Worm (Caenorhabditis elegans): ENCODE measurements around the gene F53G2.2.

DNA sequence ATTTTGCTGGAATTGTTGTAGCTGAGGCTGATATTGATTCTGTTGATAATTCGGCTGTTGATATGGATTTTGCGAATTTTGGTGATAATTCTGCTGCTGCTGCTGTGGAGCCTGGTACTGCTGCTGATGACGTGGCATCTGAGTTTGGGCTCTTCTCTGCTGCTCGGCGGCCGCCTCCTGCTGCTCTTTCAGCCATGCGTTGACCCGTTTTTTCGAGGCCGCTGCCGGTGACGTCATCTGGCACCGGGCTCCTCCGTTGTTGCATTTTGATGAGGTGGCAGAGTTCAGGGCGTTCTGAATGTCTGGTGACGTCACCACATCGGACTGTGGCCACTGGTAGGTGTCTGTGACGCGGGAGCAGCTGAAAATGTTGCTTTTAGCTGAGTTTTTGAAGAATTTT lies 24.7 kb upstream of the F53G2.2 start:
- no peak for TF ChIP-seq snpc-4 (tag; optimal IDR thresholded peaks at IDR 0.05)
- no peak for TF ChIP-seq nhr-77 (tag; optimal IDR thresholded peaks at IDR 0.05)
- no peak for TF ChIP-seq lin-13 (GFP tag; optimal IDR thresholded peaks at IDR 0.05)
- no peak for TF ChIP-seq unc-55 (GFP tag; optimal IDR thresholded peaks at IDR 0.05)
- no peak for TF ChIP-seq sem-4 (tag; optimal IDR thresholded peaks at IDR 0.05)
- no peak for TF ChIP-seq ama-1 (optimal IDR thresholded peaks at IDR 0.05)
- no peak for TF ChIP-seq alr-1 (tag; optimal IDR thresholded peaks at IDR 0.05)
- no peak for TF ChIP-seq ztf-11 (tag; optimal IDR thresholded peaks at IDR 0.05)
- TF ChIP-seq ztf-1 (GFP tag; conservative IDR thresholded peaks at IDR 0.05): no peak
- no peak for TF ChIP-seq unc-39 (tag; optimal IDR thresholded peaks at IDR 0.05)
- no peak for TF ChIP-seq blmp-1 (tag; optimal IDR thresholded peaks at IDR 0.05; ENCODE audit: insufficient read depth)
